Worm (Caenorhabditis elegans): ENCODE results near the gene unc-104.

DNA sequence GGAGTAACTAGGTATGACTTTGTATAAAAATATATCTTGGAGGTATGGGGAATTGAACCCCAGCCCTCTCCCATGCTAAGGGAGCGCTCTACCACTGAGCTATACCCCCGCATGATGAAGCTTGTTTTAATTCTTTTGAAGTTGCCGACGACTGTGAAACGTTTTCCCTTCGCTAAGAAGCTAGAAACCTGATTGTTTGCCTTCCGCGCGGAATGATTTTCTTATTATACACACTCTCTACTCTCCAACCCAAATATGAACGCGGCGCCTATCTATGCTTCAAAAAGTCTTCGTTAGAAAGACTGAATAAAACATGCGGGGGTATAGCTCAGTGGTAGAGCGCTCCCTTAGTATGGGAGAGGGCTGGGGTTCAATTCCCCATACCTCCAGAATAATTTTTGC, 8.2 kb downstream of the unc-104 start:
- TF ChIP-seq ama-1 (optimal IDR thresholded peaks at IDR 0.05) = no peak
- no peak for TF ChIP-seq pqm-1 (tag; optimal IDR thresholded peaks at IDR 0.05)
- no peak for TF ChIP-seq swsn-7 (tag; optimal IDR thresholded peaks at IDR 0.05)
- TF ChIP-seq ztf-4 (tag; optimal IDR thresholded peaks at IDR 0.05) = no peak
- TF ChIP-seq fkh-10 (GFP tag; optimal IDR thresholded peaks at IDR 0.05) = no peak
- TF ChIP-seq dpl-1 (GFP tag; optimal IDR thresholded peaks at IDR 0.05) = no peak
- no peak for TF ChIP-seq skn-1 (tag; optimal IDR thresholded peaks at IDR 0.05)
- TF ChIP-seq Y116A8C.19 (tag; optimal IDR thresholded peaks at IDR 0.05; ENCODE audit: borderline replicate concordance) = no peak
- no peak for TF ChIP-seq C04F5.9 (tag; optimal IDR thresholded peaks at IDR 0.05)
- TF ChIP-seq ceh-8 (GFP tag; optimal IDR thresholded peaks at IDR 0.05) = no peak
- TF ChIP-seq tlp-1 (tag; optimal IDR thresholded peaks at IDR 0.05) = no peak
